Worm (Caenorhabditis elegans) whole organism, L3 larva: ENCODE results near the gene C29F4.3.

Experiments
- ama-1 ChIP-seq: fragments of 150-350 bp; optimal IDR thresholded peaks from 2 replicates; lab custom pipeline; 2018
- ceh-82 ChIP-seq: fragments of 150-350 bp; optimal IDR thresholded peaks from 2 replicates; lab custom pipeline; 2014; ENCODE audit warnings: missing biosample characterization, missing genetic modification characterization
- daf-12 ChIP-seq: fragments of 150-350 bp; optimal IDR thresholded peaks from 2 replicates; lab custom pipeline; 2014; ENCODE audit warnings: missing biosample characterization, missing genetic modification reagents, missing genetic modification characterization
- egl-27 ChIP-seq: sonication (generic microtip); optimal IDR thresholded peaks from 4 replicates; lab custom pipeline; 2017; ENCODE audit warnings: missing biosample characterization, missing genetic modification reagents, missing genetic modification characterization
- nhr-12 ChIP-seq: fragments of 150-350 bp; optimal IDR thresholded peaks from 2 replicates; lab custom pipeline; 2014; ENCODE audit warnings: missing biosample characterization, missing genetic modification characterization
- nhr-28 ChIP-seq: fragments of 150-350 bp; optimal IDR thresholded peaks from 2 replicates; lab custom pipeline; 2014; ENCODE audit warnings: missing biosample characterization, missing genetic modification characterization
- nhr-43 ChIP-seq: sonication (generic microtip); optimal IDR thresholded peaks from 2 replicates; lab custom pipeline; 2016; ENCODE audit warnings: mild to moderate bottlenecking, missing genetic modification characterization, missing compliant biosample characterization; ENCODE audit not compliant: poor library complexity, severe bottlenecking
- nhr-76 ChIP-seq: fragments of 150-350 bp; sonication (generic microtip); optimal IDR thresholded peaks from 5 replicates; lab custom pipeline; 2014; ENCODE audit warnings: missing biosample characterization, missing genetic modification characterization
- nhr-77 ChIP-seq: fragments of 150-350 bp; optimal IDR thresholded peaks from 2 replicates; lab custom pipeline; 2014; ENCODE audit warnings: missing biosample characterization, missing genetic modification characterization
- pqm-1 ChIP-seq: fragments of 150-350 bp; optimal IDR thresholded peaks from 2 replicates; lab custom pipeline; 2017; ENCODE audit warnings: missing biosample characterization, missing genetic modification characterization, inconsistent platforms
- sea-2 ChIP-seq: fragments of 150-350 bp; sonication (generic microtip); optimal IDR thresholded peaks from 4 replicates; lab custom pipeline; 2014; ENCODE audit warnings: missing biosample characterization, missing genetic modification reagents, missing genetic modification characterization
- tbx-2 ChIP-seq: sonication (generic microtip); optimal IDR thresholded peaks from 2 replicates; lab custom pipeline; 2016; ENCODE audit warnings: mild to moderate bottlenecking, missing genetic modification characterization, missing compliant biosample characterization
- ztf-11 ChIP-seq: fragments of 150-350 bp; optimal IDR thresholded peaks from 2 replicates; lab custom pipeline; 2014; ENCODE audit warnings: missing biosample characterization, missing genetic modification characterization

- TF ChIP-seq nhr-28 (tag; lab: Kevin White, UChicago), result no peak
- no peak for TF ChIP-seq pqm-1 (tag; lab: Kevin White, UChicago)
- TF ChIP-seq ztf-11, result no peak
- no peak for TF ChIP-seq sea-2 (GFP tag; lab: Kevin White, UChicago)
- TF ChIP-seq nhr-12 (tag; lab: Kevin White, UChicago), result no peak
- TF ChIP-seq nhr-43, result no peak
- TF ChIP-seq ama-1 (lab: Kevin White, UChicago), result no peak
- no peak for TF ChIP-seq ceh-82 (tag; lab: Kevin White, UChicago)
- no peak for TF ChIP-seq egl-27 (tag; lab: Kevin White, UChicago)
- TF ChIP-seq nhr-77 (tag; lab: Kevin White, UChicago), result no peak
- no peak for TF ChIP-seq daf-12 (tag; lab: Kevin White, UChicago)
- TF ChIP-seq nhr-76 (tag; lab: Kevin White, UChicago), result no peak
- TF ChIP-seq tbx-2 (tag; lab: Kevin White, UChicago), result no peak
Measured at ce11 chrIV:11241368-11241767, 17.6 kb upstream of the C29F4.3 start, which contains the start of gene C05C12.6.
